Worm (Caenorhabditis elegans): ENCODE data around the gene noah-2.

- TF ChIP-seq hlh-30 (tag; optimal IDR thresholded peaks at IDR 0.05; ENCODE audit: insufficient read depth) (no peak), ztf-11 (tag; optimal IDR thresholded peaks at IDR 0.05) (no peak), ctbp-1 (GFP tag; IDR thresholded peaks at IDR 0.05) (no peak), nhr-28 (tag; optimal IDR thresholded peaks at IDR 0.05) (no peak)
These were observed 7.5 kb upstream of the noah-2 start, which contains the start of gene F52B11.2 for ce11 chrIV:14083505-14083904.
